Fruit fly (Drosophila melanogaster) whole organism, embryonic: ENCODE measurements around the gene Dmtn.

Source experiments
- Adf1 ChIP-seq: fragments of 200-800 bp; sonication (Bioruptor generic); IDR thresholded peaks from 2 replicates; pipeline ENCODE4 v1.3.6; 2022; ENCODE audit warnings: missing biosample characterization, missing genetic modification characterization
- CG10565 ChIP-seq: fragments of 200-800 bp; sonication (Bioruptor generic); optimal IDR thresholded peaks from 3 replicates; lab custom pipeline; 2016; ENCODE audit warnings: missing biosample characterization, mild to moderate bottlenecking, missing genetic modification characterization
- CG10959 ChIP-seq: fragments of 200-800 bp; sonication (Bioruptor generic); IDR thresholded peaks from 2 replicates; pipeline ENCODE4 v1.3.6; 2022; ENCODE audit warnings: missing biosample characterization, missing genetic modification characterization
- CG11085 ChIP-seq: fragments of 200-800 bp; sonication (Bioruptor generic); IDR thresholded peaks from 2 replicates; pipeline ENCODE4 v1.3.6; 2022; ENCODE audit warnings: missing biosample characterization, missing genetic modification characterization
- CG11398 ChIP-seq: fragments of 200-800 bp; sonication (Bioruptor generic); optimal IDR thresholded peaks from 2 replicates; lab custom pipeline; 2016; ENCODE audit warnings: missing biosample characterization, missing genetic modification characterization
- CG14050 ChIP-seq: fragments of 200-800 bp; sonication (Bioruptor generic); IDR thresholded peaks from 3 replicates; pipeline ENCODE4 v1.3.6; 2022; ENCODE audit warnings: missing biosample characterization, missing genetic modification characterization
- CG14965 ChIP-seq: fragments of 200-800 bp; sonication (Bioruptor generic); optimal IDR thresholded peaks from 2 replicates; lab custom pipeline; 2016; ENCODE audit warnings: missing biosample characterization, missing genetic modification characterization, borderline replicate concordance
- CG15479 ChIP-seq: fragments of 200-800 bp; sonication (Bioruptor generic); optimal IDR thresholded peaks from 3 replicates; lab custom pipeline; 2019; ENCODE audit warnings: missing biosample characterization, mild to moderate bottlenecking, missing genetic modification characterization, moderate library complexity
- CG18599 ChIP-seq: fragments of 200-800 bp; sonication (Bioruptor generic); optimal IDR thresholded peaks from 3 replicates; lab custom pipeline; 2017; ENCODE audit warnings: missing biosample characterization, missing genetic modification characterization, mild to moderate bottlenecking, moderate library complexity, missing genetic modification reagents
- CG18619 ChIP-seq: fragments of 200-800 bp; sonication (Bioruptor generic); optimal IDR thresholded peaks from 3 replicates; lab custom pipeline; 2017; ENCODE audit warnings: missing biosample characterization, mild to moderate bottlenecking, missing genetic modification characterization
- CG30431 ChIP-seq: fragments of 200-800 bp; sonication (Bioruptor generic); optimal IDR thresholded peaks from 2 replicates; lab custom pipeline; 2017; ENCODE audit warnings: missing biosample characterization, missing genetic modification characterization
- CG3407 ChIP-seq: fragments of 200-800 bp; sonication (Bioruptor generic); optimal IDR thresholded peaks from 2 replicates; lab custom pipeline; 2018; ENCODE audit warnings: missing biosample characterization, mild to moderate bottlenecking, missing genetic modification characterization
- CG3847 ChIP-seq: fragments of 200-800 bp; sonication (Bioruptor generic); IDR thresholded peaks from 2 replicates; pipeline ENCODE4 v1.3.6; 2022; ENCODE audit warnings: missing biosample characterization, missing genetic modification characterization
- CG4328 ChIP-seq: fragments of 200-800 bp; sonication (Bioruptor generic); optimal IDR thresholded peaks from 3 replicates; lab custom pipeline; 2017; ENCODE audit warnings: missing biosample characterization, missing genetic modification reagents, missing genetic modification characterization
- CG4617 ChIP-seq: fragments of 200-800 bp; sonication (Bioruptor generic); optimal IDR thresholded peaks from 3 replicates; lab custom pipeline; 2016; ENCODE audit warnings: missing biosample characterization, missing genetic modification characterization, borderline replicate concordance
- CG5180 ChIP-seq: fragments of 200-800 bp; sonication (Bioruptor generic); optimal IDR thresholded peaks from 3 replicates; lab custom pipeline; 2017; ENCODE audit warnings: missing biosample characterization, missing genetic modification characterization, mild to moderate bottlenecking, moderate library complexity, missing genetic modification reagents
- CG8944 ChIP-seq: fragments of 200-800 bp; sonication (Bioruptor generic); optimal IDR thresholded peaks from 3 replicates; lab custom pipeline; 2016; ENCODE audit warnings: missing biosample characterization, missing genetic modification characterization
- Dref ChIP-seq: fragments of 200-800 bp; sonication (Bioruptor generic); IDR thresholded peaks from 2 replicates; pipeline ENCODE4 v1.3.6; 2022; ENCODE audit warnings: missing biosample characterization, missing genetic modification characterization
- Drgx ChIP-seq: fragments of 200-800 bp; sonication (Bioruptor generic); IDR thresholded peaks from 2 replicates; pipeline ENCODE4 v1.3.6; 2022; ENCODE audit warnings: missing biosample characterization, missing genetic modification characterization
- HHEX ChIP-seq: fragments of 200-800 bp; sonication (Bioruptor generic); optimal IDR thresholded peaks from 3 replicates; lab custom pipeline; 2017; ENCODE audit warnings: missing biosample characterization, mild to moderate bottlenecking, missing genetic modification characterization, missing genetic modification reagents
- Hr3 ChIP-seq: fragments of 200-800 bp; sonication (Bioruptor generic); optimal IDR thresholded peaks from 3 replicates; lab custom pipeline; 2016; ENCODE audit warnings: missing biosample characterization, missing genetic modification characterization
- Lpt ChIP-seq: fragments of >200 bp; optimal IDR thresholded peaks from 2 replicates; lab custom pipeline; 2018; ENCODE audit warnings: missing biosample characterization, missing genetic modification characterization
- Med ChIP-seq: fragments of 200-800 bp; sonication (Bioruptor generic); peaks from one replicate; lab custom pipeline; 2016; ENCODE audit warnings: missing biosample characterization, missing genetic modification characterization, mild to moderate bottlenecking, inconsistent platforms, moderate library complexity
- Nf-YB ChIP-seq: fragments of 200-800 bp; sonication (Bioruptor generic); optimal IDR thresholded peaks from 3 replicates; lab custom pipeline; 2019; ENCODE audit warnings: missing biosample characterization, mild to moderate bottlenecking, missing genetic modification characterization, moderate library complexity
- Sox100B ChIP-seq: fragments of 200-800 bp; sonication (Bioruptor generic); optimal IDR thresholded peaks from 3 replicates; lab custom pipeline; 2018; ENCODE audit warnings: missing biosample characterization, mild to moderate bottlenecking, missing genetic modification characterization
- Spps ChIP-seq: fragments of 200-800 bp; sonication (Bioruptor generic); optimal IDR thresholded peaks from 2 replicates; lab custom pipeline; 2018; ENCODE audit warnings: missing biosample characterization, mild to moderate bottlenecking, missing genetic modification characterization
- Stat92E ChIP-seq, 3 experiments: fragments of >200 bp in 2 of 3; fragments of 200-800 bp in 1 of 3; sonication (Bioruptor generic) in 1 of 3; optimal IDR thresholded peaks; 2 replicates each; lab custom pipeline; 2017 to 2019; ENCODE audit warnings: missing biosample characterization in 3 of 3, missing genetic modification characterization in 3 of 3, mild to moderate bottlenecking in 1 of 3, moderate library complexity in 1 of 3
- Usf ChIP-seq: fragments of 200-800 bp; sonication (Bioruptor generic); optimal IDR thresholded peaks from 2 replicates; lab custom pipeline; 2017; ENCODE audit warnings: missing genotype, missing biosample characterization, missing genetic modification characterization
- ash1 ChIP-seq: fragments of 200-800 bp; sonication (Bioruptor generic); optimal IDR thresholded peaks from 2 replicates; lab custom pipeline; 2018; ENCODE audit warnings: missing biosample characterization, mild to moderate bottlenecking, missing genetic modification characterization
- cg ChIP-seq: fragments of 200-800 bp; sonication (Bioruptor generic); optimal IDR thresholded peaks from 3 replicates; lab custom pipeline; 2019; ENCODE audit warnings: missing biosample characterization, mild to moderate bottlenecking, missing genetic modification characterization, moderate library complexity
- chinmo ChIP-seq: fragments of 200-800 bp; sonication (Bioruptor generic); IDR thresholded peaks from 4 replicates; pipeline ENCODE4 v1.3.6; 2022; ENCODE audit warnings: missing biosample characterization, missing genetic modification characterization; ENCODE audit not compliant: partially characterized antibody
- dati ChIP-seq: fragments of 200-800 bp; sonication (Bioruptor generic); IDR thresholded peaks from 2 replicates; pipeline ENCODE4 v1.3.6; 2022; ENCODE audit warnings: missing biosample characterization, missing genetic modification characterization
- eyg ChIP-seq: fragments of 200-800 bp; sonication (Bioruptor generic); optimal IDR thresholded peaks from 3 replicates; lab custom pipeline; 2016; ENCODE audit warnings: missing biosample characterization, missing genetic modification characterization
- gro ChIP-seq: fragments of 200-800 bp; sonication (Bioruptor generic); optimal IDR thresholded peaks from 2 replicates; lab custom pipeline; 2016; ENCODE audit warnings: missing biosample characterization, missing genetic modification characterization
- gsb-n ChIP-seq: fragments of 200-800 bp; sonication (Bioruptor generic); optimal IDR thresholded peaks from 3 replicates; lab custom pipeline; 2018; ENCODE audit warnings: missing biosample characterization, mild to moderate bottlenecking, missing genetic modification characterization
- knrl ChIP-seq: fragments of 200-800 bp; sonication (Bioruptor generic); IDR thresholded peaks from 3 replicates; pipeline ENCODE4 v1.3.6; 2022; ENCODE audit warnings: missing biosample characterization, missing genetic modification characterization; ENCODE audit not compliant: partially characterized antibody
- lilli ChIP-seq: fragments of 200-800 bp; sonication (Bioruptor generic); optimal IDR thresholded peaks from 3 replicates; lab custom pipeline; 2016; ENCODE audit warnings: missing biosample characterization, missing genetic modification characterization
- onecut ChIP-seq: fragments of 200-800 bp; sonication (Bioruptor generic); IDR thresholded peaks from 2 replicates; pipeline ENCODE4 v1.3.6; 2022; ENCODE audit warnings: missing biosample characterization, missing genetic modification characterization
- pan ChIP-seq, 4 experiments: fragments of >200 bp in 3 of 4; fragments of 200-800 bp in 1 of 4; sonication (Bioruptor generic) in 1 of 4; optimal IDR thresholded peaks in 3 of 4; IDR thresholded peaks in 1 of 4; 2 replicates each; pipeline versions ENCODE4 v1.3.6 to Lab custom; 2017 to 2022; ENCODE audit warnings: missing biosample characterization in 2 of 4, missing genetic modification characterization in 2 of 4, mixed read lengths in 1 of 4
- pum ChIP-seq: fragments of 200-800 bp; sonication (Bioruptor generic); optimal IDR thresholded peaks from 2 replicates; lab custom pipeline; 2016; ENCODE audit warnings: missing biosample characterization, missing genetic modification characterization
- run ChIP-seq: fragments of 200-800 bp; sonication (Bioruptor generic); optimal IDR thresholded peaks from 3 replicates; lab custom pipeline; 2018; ENCODE audit warnings: missing biosample characterization, mild to moderate bottlenecking, missing genetic modification characterization
- sens ChIP-seq: fragments of 200-800 bp; sonication (Bioruptor generic); peaks from one replicate; lab custom pipeline; 2016; ENCODE audit warnings: missing biosample characterization, missing genetic modification characterization
- seq ChIP-seq: fragments of 200-800 bp; sonication (Bioruptor generic); IDR thresholded peaks from 2 replicates; pipeline ENCODE4 v1.3.6; 2022; ENCODE audit warnings: missing biosample characterization, missing genetic modification characterization
- sr ChIP-seq: fragments of 200-800 bp; sonication (Bioruptor generic); IDR thresholded peaks from 3 replicates; pipeline ENCODE4 v1.3.6; 2022; ENCODE audit warnings: missing biosample characterization, missing genetic modification characterization
- trem ChIP-seq: fragments of 200-800 bp; optimal IDR thresholded peaks from 3 replicates; lab custom pipeline; 2019; ENCODE audit warnings: missing biosample characterization, mild to moderate bottlenecking, missing genetic modification characterization, moderate library complexity
- ttk ChIP-seq: fragments of 200-800 bp; sonication (Bioruptor generic); IDR thresholded peaks from 2 replicates; pipeline ENCODE4 v2.1.2; 2022; ENCODE audit warnings: missing biosample characterization, missing genetic modification characterization
- zen ChIP-seq: fragments of 200-800 bp; sonication (Bioruptor generic); optimal IDR thresholded peaks from 3 replicates; lab custom pipeline; 2018; ENCODE audit warnings: missing biosample characterization, mild to moderate bottlenecking, missing genetic modification characterization, moderate library complexity
- zf30C ChIP-seq: fragments of 200-800 bp; sonication (Bioruptor generic); optimal IDR thresholded peaks from 3 replicates; lab custom pipeline; 2018; ENCODE audit warnings: missing biosample characterization, mild to moderate bottlenecking, missing genetic modification characterization

Gene Dmtn

DNA sequence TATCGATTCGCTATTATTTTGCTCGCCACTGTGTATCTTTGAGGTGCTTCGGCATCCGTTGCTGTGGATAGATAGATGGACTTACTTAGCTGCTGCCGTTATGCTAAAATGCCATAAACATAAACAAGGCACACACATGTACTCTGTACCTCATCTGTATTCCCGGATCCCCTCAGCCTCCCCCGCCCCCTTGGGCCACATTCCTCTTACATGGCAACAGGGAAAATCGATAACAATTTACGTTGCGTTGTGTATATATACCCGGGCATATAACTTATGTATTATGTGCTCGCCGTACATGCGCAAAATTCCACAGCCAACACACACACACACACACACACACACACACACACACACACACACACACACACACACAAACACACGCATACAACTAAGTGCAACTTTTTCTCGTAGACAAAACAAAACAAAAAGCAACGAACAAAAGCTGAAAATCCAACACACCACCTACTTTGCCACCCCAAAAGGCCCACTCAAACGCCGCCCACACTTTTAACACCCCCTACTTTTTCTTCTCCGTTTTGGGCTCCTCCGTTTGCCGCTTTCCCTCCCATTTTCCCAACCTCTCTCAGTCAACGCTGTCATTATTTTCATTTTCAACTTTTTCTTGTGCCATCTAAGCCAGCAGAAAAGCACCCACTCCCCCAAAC is 8.2 kb upstream of the Dmtn start (continued):
- TF ChIP-seq CG11085 (GFP tag; lab: Robert Waterston, UW) (no peak), trem (no peak), chinmo (GFP tag; lab: Robert Waterston, UW) (0 out of 4 replicates have a peak, but pooled peaks have one; percentile 10), Med (GFP tag; lab: Kevin White, UChicago) (peak; percentile 72), sens (GFP tag; lab: Kevin White, UChicago) (peak; percentile 0), ttk (GFP tag; lab: Robert Waterston, UW) (peak; percentile 20; the same call in 1 of the 2 replicates), run (tag; lab: Kevin White, UChicago) (no peak), cg (peak; percentile 65), knrl (no peak), Drgx (GFP tag; lab: Robert Waterston, UW) (0 out of 2 replicates have a peak, but pooled peaks have one; percentile 2), zen (tag; lab: Kevin White, UChicago) (no peak), Stat92E (GFP tag; optimal IDR thresholded peaks at IDR 0.05; lab: Kevin White, UChicago) (peak in 1 of 3 experiments; percentile 10), CG14050 (no peak), CG8944 (GFP tag; lab: Kevin White, UChicago) (no peak), CG14965 (no peak), sr (GFP tag; lab: Robert Waterston, UW) (peak; percentile 53; the same call in 2 of the 3 replicates), CG5180 (no peak), CG18599 (GFP tag; lab: Kevin White, UChicago) (peak; percentile 4), CG3847 (no peak)
- TF ChIP-seq, all 482 proteins: peak for 15

DNA sequence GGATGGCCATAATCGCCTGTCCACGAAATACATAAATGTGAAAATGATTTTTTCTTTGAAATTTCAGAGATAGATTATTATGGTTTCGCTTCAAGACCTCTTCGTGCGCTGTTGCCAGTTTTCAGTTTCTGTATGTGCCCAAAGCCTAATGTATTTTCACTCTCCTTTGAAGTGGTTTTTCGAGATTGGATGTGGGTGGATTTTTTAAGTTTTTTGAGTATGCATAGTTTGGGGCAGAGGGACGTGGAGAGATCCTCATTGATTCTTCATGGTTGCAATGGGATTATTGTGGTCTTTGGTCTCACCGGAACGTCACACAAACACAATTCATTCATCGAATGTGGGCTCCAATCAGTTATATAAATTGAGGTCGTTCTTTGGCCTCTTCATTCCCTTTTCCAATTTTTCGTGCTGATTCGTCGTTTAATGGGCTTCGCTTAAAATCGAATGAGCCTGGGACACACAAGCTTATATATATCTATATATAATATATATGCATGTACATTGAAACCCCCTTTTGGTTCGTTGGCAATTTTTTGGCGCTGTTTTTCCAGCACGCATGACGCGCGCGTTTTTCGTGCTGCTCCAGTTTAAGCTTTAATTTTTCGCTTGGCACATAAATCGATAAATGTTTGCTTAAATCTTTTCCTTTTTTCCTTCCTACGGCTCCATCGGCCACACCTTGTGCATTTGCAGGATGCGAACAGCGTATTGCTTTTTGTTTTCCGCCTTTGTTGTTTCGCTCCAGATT is 5.9 kb upstream of the Dmtn start:
- TF ChIP-seq Dref (GFP tag; lab: Robert Waterston, UW): no peak
- TF ChIP-seq dati (GFP tag; lab: Robert Waterston, UW): no peak
- peak; percentile 36 for TF ChIP-seq onecut (GFP tag; lab: Robert Waterston, UW)
- TF ChIP-seq ash1: no peak
- TF ChIP-seq lilli (GFP tag; lab: Kevin White, UChicago): no peak
- TF ChIP-seq eyg: no peak
- no peak for TF ChIP-seq pan (optimal IDR thresholded peaks at IDR 0.05; lab: Kevin White, UChicago)
- no peak for TF ChIP-seq pan (GFP tag; optimal IDR thresholded peaks at IDR 0.05 in 1 of 2, IDR thresholded peaks at IDR 0.05 in 1 of 2)
- TF ChIP-seq CG11398: no peak
- TF ChIP-seq CG10959 (GFP tag; lab: Robert Waterston, UW): no peak
- TF ChIP-seq Adf1 (GFP tag; lab: Robert Waterston, UW): no peak
- TF ChIP-seq Usf (GFP tag; lab: Kevin White, UChicago): no peak
- TF ChIP-seq Nf-YB (GFP tag; lab: Kevin White, UChicago): no peak
- TF ChIP-seq HHEX (GFP tag; lab: Kevin White, UChicago): no peak
- TF ChIP-seq CG15479: no peak
- TF ChIP-seq Sox100B (GFP tag; lab: Kevin White, UChicago): no peak
- no peak for TF ChIP-seq CG30431 (GFP tag; lab: Kevin White, UChicago)
- TF ChIP-seq CG10565 (GFP tag; lab: Kevin White, UChicago): no peak
- TF ChIP-seq zf30C (GFP tag; lab: Kevin White, UChicago): no peak
- no peak for TF ChIP-seq Spps (tag; lab: Kevin White, UChicago)
- no peak for TF ChIP-seq Hr3 (GFP tag; lab: Kevin White, UChicago)
- TF ChIP-seq pum (GFP tag; lab: Kevin White, UChicago): no peak
- no peak for TF ChIP-seq CG4617 (GFP tag; lab: Kevin White, UChicago)
- TF ChIP-seq CG3407 (GFP tag; lab: Kevin White, UChicago): peak; percentile 100
- 0 out of 2 replicates have a peak, but pooled peaks have one; percentile 12 for TF ChIP-seq seq (GFP tag; lab: Robert Waterston, UW)
- no peak for TF ChIP-seq Lpt (GFP tag; lab: Kevin White, UChicago)
- TF ChIP-seq CG18619 (GFP tag; lab: Kevin White, UChicago): no peak
- no peak for TF ChIP-seq CG4328
- TF ChIP-seq gro (GFP tag; lab: Kevin White, UChicago): no peak
- TF ChIP-seq gsb-n (tag; lab: Kevin White, UChicago): peak; percentile 0
